Fruit fly (Drosophila melanogaster) whole organism, embryonic: Measurements from ENCODE around the gene sno.

Source experiments
- ATbp ChIP-seq: fragments of 200-800 bp; sonication (Bioruptor generic); optimal IDR thresholded peaks from 2 replicates; lab custom pipeline; 2017; ENCODE audit warnings: missing biosample characterization, mild to moderate bottlenecking, missing genetic modification characterization, missing genetic modification reagents
- B-H2 ChIP-seq: fragments of 200-800 bp; sonication (Bioruptor generic); optimal IDR thresholded peaks from 2 replicates; lab custom pipeline; 2018; ENCODE audit warnings: missing biosample characterization, mild to moderate bottlenecking, missing genetic modification characterization
- BtbVII ChIP-seq: fragments of 200-800 bp; sonication (Bioruptor generic); optimal IDR thresholded peaks from 3 replicates; lab custom pipeline; 2017; ENCODE audit warnings: missing biosample characterization, mild to moderate bottlenecking, missing genetic modification characterization
- CG10209 ChIP-seq: fragments of 200-800 bp; sonication (Bioruptor generic); optimal IDR thresholded peaks from 3 replicates; lab custom pipeline; 2017; ENCODE audit warnings: missing biosample characterization, mild to moderate bottlenecking, missing genetic modification characterization, missing genetic modification reagents
- CG10267 ChIP-seq: fragments of 200-800 bp; sonication (Bioruptor generic); optimal IDR thresholded peaks from 2 replicates; lab custom pipeline; 2018; ENCODE audit warnings: missing biosample characterization, mild to moderate bottlenecking, missing genetic modification characterization, moderate library complexity
- CG10431 ChIP-seq: fragments of 200-800 bp; sonication (Bioruptor generic); optimal IDR thresholded peaks from 3 replicates; lab custom pipeline; 2018; ENCODE audit warnings: missing biosample characterization, mild to moderate bottlenecking, missing genetic modification characterization
- CG10979 ChIP-seq: fragments of 200-800 bp; sonication (Bioruptor generic); optimal IDR thresholded peaks from 2 replicates; lab custom pipeline; 2018; ENCODE audit warnings: missing biosample characterization, mild to moderate bottlenecking, missing genetic modification characterization, moderate library complexity
- CG13287 ChIP-seq: fragments of 200-800 bp; sonication (Bioruptor generic); IDR thresholded peaks from 2 replicates; pipeline ENCODE4 v1.3.6; 2022; ENCODE audit warnings: missing biosample characterization, missing genetic modification characterization; ENCODE audit not compliant: partially characterized antibody
- CG13424 ChIP-seq: fragments of 200-800 bp; sonication (Bioruptor generic); optimal IDR thresholded peaks from 2 replicates; lab custom pipeline; 2019; ENCODE audit warnings: missing biosample characterization, mild to moderate bottlenecking, missing genetic modification characterization, moderate library complexity
- CG1603 ChIP-seq: fragments of 200-800 bp; sonication (Bioruptor generic); optimal IDR thresholded peaks from 2 replicates; lab custom pipeline; 2019; ENCODE audit warnings: missing biosample characterization, mild to moderate bottlenecking, missing genetic modification characterization, moderate library complexity
- CG2712 ChIP-seq: fragments of 200-800 bp; optimal IDR thresholded peaks from 3 replicates; lab custom pipeline; 2019; ENCODE audit warnings: missing biosample characterization, mild to moderate bottlenecking, missing genetic modification characterization, moderate library complexity
- CG31441 ChIP-seq: fragments of 200-800 bp; sonication (Bioruptor generic); IDR thresholded peaks from 2 replicates; pipeline ENCODE4 v1.3.6; 2022; ENCODE audit warnings: missing biosample characterization, missing genetic modification characterization
- CG34422 ChIP-seq: fragments of 200-800 bp; sonication (Bioruptor generic); IDR thresholded peaks from 3 replicates; pipeline ENCODE4 v1.3.6; 2022; ENCODE audit warnings: missing biosample characterization, missing genetic modification characterization
- CG4730 ChIP-seq: fragments of 200-800 bp; sonication (Bioruptor generic); IDR thresholded peaks from 2 replicates; pipeline ENCODE4 v1.3.6; 2022; ENCODE audit warnings: missing biosample characterization, missing genetic modification characterization
- CG5180 ChIP-seq: fragments of 200-800 bp; sonication (Bioruptor generic); optimal IDR thresholded peaks from 3 replicates; lab custom pipeline; 2017; ENCODE audit warnings: missing biosample characterization, missing genetic modification characterization, mild to moderate bottlenecking, moderate library complexity, missing genetic modification reagents
- CG6254 ChIP-seq: fragments of 200-800 bp; sonication (Bioruptor generic); optimal IDR thresholded peaks from 3 replicates; lab custom pipeline; 2017; ENCODE audit warnings: mild to moderate bottlenecking, missing biosample characterization, missing genetic modification reagents, missing genetic modification characterization
- CG6689 ChIP-seq: fragments of 200-800 bp; sonication (Bioruptor generic); IDR thresholded peaks from 2 replicates; pipeline ENCODE4 v1.3.6; 2022; ENCODE audit warnings: missing biosample characterization, missing genetic modification characterization
- CG7271 ChIP-seq: fragments of 200-800 bp; sonication (Bioruptor generic); optimal IDR thresholded peaks from 2 replicates; lab custom pipeline; 2018; ENCODE audit warnings: missing biosample characterization, mild to moderate bottlenecking, missing genetic modification characterization, moderate library complexity
- D ChIP-seq, 2 experiments: fragments of 200-800 bp in 1 of 2; fragments of >200 bp in 1 of 2; sonication (Bioruptor generic) in 1 of 2; optimal IDR thresholded peaks; 2 replicates in 1 of 2; 3 replicates in 1 of 2; lab custom pipeline; 2017; ENCODE audit warnings: mild to moderate bottlenecking in 1 of 2, missing biosample characterization in 1 of 2, missing genetic modification characterization in 1 of 2, missing genetic modification reagents in 1 of 2
- Dll ChIP-seq: fragments of 200-800 bp; sonication (Bioruptor generic); IDR thresholded peaks from 4 replicates; pipeline ENCODE4 v1.3.6; 2022; ENCODE audit warnings: missing biosample characterization, missing genetic modification characterization; ENCODE audit not compliant: partially characterized antibody
- HLH3B ChIP-seq: fragments of 200-800 bp; sonication (Bioruptor generic); IDR thresholded peaks from 2 replicates; pipeline ENCODE4 v1.3.6; 2022; ENCODE audit warnings: missing biosample characterization, missing genetic modification characterization
- Med ChIP-seq: fragments of 200-800 bp; sonication (Bioruptor generic); peaks from one replicate; lab custom pipeline; 2016; ENCODE audit warnings: missing biosample characterization, missing genetic modification characterization, mild to moderate bottlenecking, inconsistent platforms, moderate library complexity
- Sox102F ChIP-seq: fragments of 200-800 bp; sonication (Bioruptor generic); optimal IDR thresholded peaks from 2 replicates; lab custom pipeline; 2018; ENCODE audit warnings: missing biosample characterization, mild to moderate bottlenecking, missing genetic modification characterization, moderate library complexity
- Ssrp ChIP-seq: fragments of 200-800 bp; sonication (Bioruptor generic); optimal IDR thresholded peaks from 2 replicates; lab custom pipeline; 2018; ENCODE audit warnings: missing biosample characterization, mild to moderate bottlenecking, missing genetic modification characterization, moderate library complexity
- Tbp ChIP-seq: fragments of >200 bp; optimal IDR thresholded peaks from 2 replicates; lab custom pipeline; 2018; ENCODE audit warnings: missing biosample characterization, missing genetic modification characterization
- Usf ChIP-seq: fragments of 200-800 bp; sonication (Bioruptor generic); optimal IDR thresholded peaks from 2 replicates; lab custom pipeline; 2017; ENCODE audit warnings: missing genotype, missing biosample characterization, missing genetic modification characterization
- Xrp1 ChIP-seq: fragments of 200-800 bp; sonication (Bioruptor generic); IDR thresholded peaks from 2 replicates; pipeline ENCODE4 v1.3.6; 2022; ENCODE audit warnings: missing biosample characterization, missing genetic modification characterization
- aop ChIP-seq: fragments of 200-800 bp; sonication (Bioruptor generic); IDR thresholded peaks from 2 replicates; pipeline ENCODE4 v1.3.6; 2022; ENCODE audit warnings: missing biosample characterization, missing genetic modification characterization
- az2 ChIP-seq: fragments of 200-800 bp; sonication (Bioruptor generic); optimal IDR thresholded peaks from 3 replicates; lab custom pipeline; 2016; ENCODE audit warnings: missing biosample characterization, missing genetic modification characterization
- bsh ChIP-seq, 2 experiments: fragments of 200-800 bp; sonication (Bioruptor generic); optimal IDR thresholded peaks; 2 replicates each; lab custom pipeline; 2017 to 2018; ENCODE audit warnings: mild to moderate bottlenecking in 2 of 2, missing biosample characterization in 2 of 2, missing genetic modification characterization in 2 of 2, moderate library complexity in 1 of 2
- cas ChIP-seq: fragments of 200-800 bp; sonication (Bioruptor generic); IDR thresholded peaks from 2 replicates; pipeline ENCODE4 v1.3.6; 2022; ENCODE audit warnings: missing biosample characterization, missing genetic modification characterization
- chinmo ChIP-seq: fragments of 200-800 bp; sonication (Bioruptor generic); IDR thresholded peaks from 4 replicates; pipeline ENCODE4 v1.3.6; 2022; ENCODE audit warnings: missing biosample characterization, missing genetic modification characterization; ENCODE audit not compliant: partially characterized antibody
- ci ChIP-seq: fragments of 200-800 bp; sonication (Bioruptor generic); IDR thresholded peaks from 3 replicates; pipeline ENCODE4 v1.3.6; 2022; ENCODE audit warnings: missing biosample characterization, missing genetic modification characterization
- fd64A ChIP-seq: fragments of 200-800 bp; sonication (Bioruptor generic); optimal IDR thresholded peaks from 3 replicates; lab custom pipeline; 2018; ENCODE audit warnings: missing biosample characterization, mild to moderate bottlenecking, missing genetic modification characterization
- gem ChIP-seq: fragments of 200-800 bp; sonication (Bioruptor generic); optimal IDR thresholded peaks from 2 replicates; lab custom pipeline; 2019; ENCODE audit warnings: missing biosample characterization, mild to moderate bottlenecking, missing genetic modification characterization, moderate library complexity
- lilli ChIP-seq: fragments of 200-800 bp; sonication (Bioruptor generic); optimal IDR thresholded peaks from 3 replicates; lab custom pipeline; 2016; ENCODE audit warnings: missing biosample characterization, missing genetic modification characterization
- nmo ChIP-seq: fragments of 200-800 bp; sonication (Bioruptor generic); optimal IDR thresholded peaks from 2 replicates; lab custom pipeline; 2018; ENCODE audit warnings: missing biosample characterization, mild to moderate bottlenecking, missing genetic modification characterization, moderate library complexity
- oc ChIP-seq: fragments of 200-800 bp; sonication (Bioruptor generic); optimal IDR thresholded peaks from 2 replicates; lab custom pipeline; 2018; ENCODE audit warnings: missing biosample characterization, mild to moderate bottlenecking, missing genetic modification characterization, moderate library complexity
- phol ChIP-seq: fragments of 200-800 bp; sonication (Bioruptor generic); optimal IDR thresholded peaks from 3 replicates; lab custom pipeline; 2018; ENCODE audit warnings: missing biosample characterization, mild to moderate bottlenecking, missing genetic modification characterization, moderate library complexity
- prd ChIP-seq, 3 experiments: fragments of >200 bp in 2 of 3; fragments of 200-800 bp in 1 of 3; sonication (Bioruptor generic) in 1 of 3; optimal IDR thresholded peaks in 2 of 3; IDR thresholded peaks in 1 of 3; 2 replicates in 2 of 3; 3 replicates in 1 of 3; pipeline versions ENCODE4 v1.3.6 to Lab custom; 2017 to 2022; ENCODE audit warnings: missing biosample characterization in 1 of 3, missing genetic modification characterization in 1 of 3
- rib ChIP-seq: fragments of 200-800 bp; sonication (Bioruptor generic); IDR thresholded peaks from 2 replicates; pipeline ENCODE4 v1.3.6; 2022; ENCODE audit warnings: missing biosample characterization, missing genetic modification characterization
- run ChIP-seq: fragments of 200-800 bp; sonication (Bioruptor generic); optimal IDR thresholded peaks from 3 replicates; lab custom pipeline; 2018; ENCODE audit warnings: missing biosample characterization, mild to moderate bottlenecking, missing genetic modification characterization
- sqz ChIP-seq: fragments of 200-800 bp; sonication (Bioruptor generic); optimal IDR thresholded peaks from 3 replicates; lab custom pipeline; 2018; ENCODE audit warnings: missing biosample characterization, mild to moderate bottlenecking, missing genetic modification characterization
- sug ChIP-seq: fragments of 200-800 bp; optimal IDR thresholded peaks from 2 replicates; lab custom pipeline; 2019; ENCODE audit warnings: missing biosample characterization, mild to moderate bottlenecking, missing genetic modification characterization, moderate library complexity
- tna ChIP-seq: fragments of 200-800 bp; sonication (Bioruptor generic); IDR thresholded peaks from 2 replicates; pipeline ENCODE4 v1.3.6; 2022; ENCODE audit warnings: missing biosample characterization, missing genetic modification characterization; ENCODE audit not compliant: partially characterized antibody
- trh ChIP-seq: fragments of 200-800 bp; sonication (Bioruptor generic); optimal IDR thresholded peaks from 2 replicates; lab custom pipeline; 2016; ENCODE audit warnings: missing biosample characterization, missing genetic modification characterization
- ttk ChIP-seq: fragments of 200-800 bp; sonication (Bioruptor generic); IDR thresholded peaks from 2 replicates; pipeline ENCODE4 v2.1.2; 2022; ENCODE audit warnings: missing biosample characterization, missing genetic modification characterization
- vvl ChIP-seq: fragments of 200-800 bp; sonication (Bioruptor generic); IDR thresholded peaks from 2 replicates; pipeline ENCODE4 v1.3.6; 2022; ENCODE audit warnings: missing biosample characterization, missing genetic modification characterization

sno gene

DNA sequence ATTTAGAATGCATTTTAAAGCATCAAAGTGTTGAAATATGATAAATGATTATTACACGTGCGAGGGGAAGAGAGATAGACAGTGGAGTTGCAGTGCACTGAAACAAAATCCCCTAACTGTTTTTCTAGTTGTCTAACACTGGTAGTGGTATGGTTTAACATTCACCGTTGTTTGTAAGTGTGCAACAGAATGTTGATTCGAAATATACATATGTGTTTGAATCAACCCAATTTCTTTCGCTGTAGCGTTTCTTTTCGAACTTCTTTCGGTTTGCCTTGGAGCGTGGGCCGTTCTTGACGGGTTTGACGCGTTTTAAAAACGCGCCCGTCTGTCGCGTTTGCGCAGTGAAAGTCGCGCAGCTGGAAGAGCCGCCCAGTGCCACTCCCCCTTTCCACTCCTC, 9.8 kb upstream of the sno start (continued):
- TF ChIP-seq CG5180 = peak; percentile 62
- peak in 1 of 2 experiments; percentile 55 for TF ChIP-seq bsh (GFP tag; optimal IDR thresholded peaks at IDR 0.05; lab: Kevin White, UChicago)
- TF ChIP-seq CG6689 (GFP tag; lab: Robert Waterston, UW) = 0 out of 2 replicates have a peak, but pooled peaks have one; percentile 16
- peak; percentile 31 for TF ChIP-seq CG6254 (GFP tag; lab: Kevin White, UChicago)
- TF ChIP-seq CG10431 (GFP tag; lab: Kevin White, UChicago) = no peak
- TF ChIP-seq gem = peak; percentile 23
- TF ChIP-seq CG2712 (tag; lab: Kevin White, UChicago) = peak; percentile 38
- TF ChIP-seq sqz = peak; percentile 48
- no peak for TF ChIP-seq Tbp
- TF ChIP-seq cas (GFP tag; lab: Robert Waterston, UW) = no peak
- peak; percentile 8 for TF ChIP-seq phol
- TF ChIP-seq CG10267 (tag; lab: Kevin White, UChicago) = peak; percentile 5
- 0 out of 3 replicates have a peak, but pooled peaks have one; percentile 8 for TF ChIP-seq ci (GFP tag; lab: Robert Waterston, UW)
- TF ChIP-seq HLH3B (GFP tag; lab: Robert Waterston, UW) = peak; percentile 44
- no peak for TF ChIP-seq lilli
- TF ChIP-seq CG10209 (GFP tag; lab: Kevin White, UChicago) = no peak
- no peak for TF ChIP-seq tna (GFP tag; lab: Robert Waterston, UW)
- 0 out of 2 replicates have a peak, but pooled peaks have one; percentile 17 for TF ChIP-seq ttk
- TF ChIP-seq Sox102F (GFP tag; lab: Kevin White, UChicago) = peak; percentile 37
- TF ChIP-seq fd64A (GFP tag; lab: Kevin White, UChicago) = no peak
- TF ChIP-seq D (optimal IDR thresholded peaks at IDR 0.05; lab: Kevin White, UChicago) = no peak
- peak; percentile 18 for TF ChIP-seq D (GFP tag; optimal IDR thresholded peaks at IDR 0.05; lab: Kevin White, UChicago)
- TF ChIP-seq trh (GFP tag; lab: Kevin White, UChicago) = no peak
- no peak for TF ChIP-seq CG13424 (tag; lab: Kevin White, UChicago)
- peak; percentile 34 for TF ChIP-seq CG10979 (tag; lab: Kevin White, UChicago)
- peak; percentile 47; the same call in 1 of the 2 replicates for TF ChIP-seq vvl (GFP tag; lab: Robert Waterston, UW)
- no peak for TF ChIP-seq CG13287
- no peak for TF ChIP-seq aop (GFP tag; lab: Robert Waterston, UW)
- peak; percentile 1 for TF ChIP-seq ATbp (GFP tag; lab: Kevin White, UChicago)
- TF ChIP-seq Usf (GFP tag; lab: Kevin White, UChicago) = no peak
- TF ChIP-seq Xrp1 (GFP tag; lab: Robert Waterston, UW) = peak; percentile 50; the same call in 1 of the 2 replicates
- 0 out of 3 replicates have a peak, but pooled peaks have one; percentile 22 for TF ChIP-seq CG34422 (GFP tag; lab: Robert Waterston, UW)
- TF ChIP-seq az2 = no peak
- TF ChIP-seq nmo (GFP tag; lab: Kevin White, UChicago) = no peak
- TF ChIP-seq chinmo = 0 out of 4 replicates have a peak, but pooled peaks have one; percentile 23
- peak; percentile 43 for TF ChIP-seq CG1603 (tag; lab: Kevin White, UChicago)
- TF ChIP-seq Med (GFP tag; lab: Kevin White, UChicago) = peak; percentile 53
- TF ChIP-seq CG31441 (GFP tag; lab: Robert Waterston, UW) = no peak; the same call in 1 of the 2 replicates
- no peak for TF ChIP-seq prd (optimal IDR thresholded peaks at IDR 0.05; lab: Kevin White, UChicago)
- TF ChIP-seq prd (GFP tag; IDR thresholded peaks at IDR 0.05; lab: Robert Waterston, UW) = peak; percentile 36; the same call in 1 of the 3 replicates
- no peak for TF ChIP-seq B-H2 (GFP tag; lab: Kevin White, UChicago)
- TF ChIP-seq Dll (GFP tag; lab: Robert Waterston, UW) = no peak
- TF ChIP-seq sug (tag; lab: Kevin White, UChicago) = no peak
- TF ChIP-seq rib (GFP tag; lab: Robert Waterston, UW) = no peak
- TF ChIP-seq oc (tag; lab: Kevin White, UChicago) = peak; percentile 9
- TF ChIP-seq Ssrp = peak; percentile 24
- no peak for TF ChIP-seq BtbVII (GFP tag; lab: Kevin White, UChicago)
- no peak for TF ChIP-seq run (tag; lab: Kevin White, UChicago)
- TF ChIP-seq CG4730 (GFP tag; lab: Robert Waterston, UW) = no peak
- TF ChIP-seq CG7271 = no peak
